Fruit fly (Drosophila melanogaster) whole organism, embryonic: ENCODE data around the gene CG6340.

Experiments
- CG12769 ChIP-seq: fragments of 200-800 bp; sonication (Bioruptor generic); optimal IDR thresholded peaks from 2 replicates; lab custom pipeline; 2019; ENCODE audit warnings: missing biosample characterization, mild to moderate bottlenecking, missing genetic modification characterization, moderate library complexity
- CTCF ChIP-seq: fragments of 200-800 bp; sonication (Bioruptor generic); optimal IDR thresholded peaks from 2 replicates; lab custom pipeline; 2017; ENCODE audit warnings: missing biosample characterization, mild to moderate bottlenecking, missing genetic modification characterization, moderate library complexity
- scrt ChIP-seq: fragments of 200-800 bp; sonication (Bioruptor generic); optimal IDR thresholded peaks from 2 replicates; lab custom pipeline; 2018; ENCODE audit warnings: missing biosample characterization, mild to moderate bottlenecking, missing genetic modification characterization, moderate library complexity
- tio ChIP-seq: fragments of 200-800 bp; sonication (Bioruptor generic); optimal IDR thresholded peaks from 2 replicates; lab custom pipeline; 2017; ENCODE audit warnings: missing biosample characterization, missing genetic modification characterization, inconsistent platforms

DNA sequence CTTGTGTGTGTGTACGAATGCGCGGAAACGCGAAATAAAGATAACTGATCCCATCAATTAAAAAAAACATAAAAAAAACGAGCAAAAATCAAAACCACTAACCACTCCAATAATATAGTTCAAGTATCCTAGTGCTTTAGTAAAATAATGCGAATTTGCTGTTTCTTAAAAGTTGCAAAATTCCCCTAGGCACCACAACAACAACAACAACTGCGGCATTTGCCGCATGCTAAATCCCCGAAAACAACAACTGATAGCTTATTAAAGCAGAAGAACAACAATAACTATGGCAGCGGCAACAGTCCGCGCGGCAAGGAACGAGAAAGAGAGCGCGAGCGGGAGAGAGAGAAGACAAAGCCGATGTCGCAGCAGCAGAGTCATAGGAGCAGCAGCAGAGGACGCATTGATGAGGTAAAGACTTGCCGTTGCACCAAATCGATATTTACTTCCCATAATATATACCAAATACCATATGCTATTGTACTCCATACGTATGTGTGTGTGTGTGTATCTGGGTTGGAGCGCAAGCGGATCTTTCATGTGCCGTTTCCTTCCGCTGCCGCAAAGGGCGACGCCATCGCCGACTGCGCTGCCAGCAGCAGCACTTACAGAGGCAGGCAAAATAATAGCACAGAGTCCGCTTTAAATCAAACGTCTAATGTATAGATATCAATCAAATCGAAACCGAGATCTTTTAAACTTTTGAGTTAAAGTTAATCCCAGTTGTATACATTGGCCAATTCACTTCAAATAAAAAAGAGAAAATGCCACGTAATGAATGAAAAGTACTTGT lies 1.0 kb downstream of the CG6340 start:
- TF ChIP-seq scrt (GFP tag; lab: Kevin White, UChicago): no peak
- TF ChIP-seq CTCF (GFP tag; lab: Kevin White, UChicago): no peak
- TF ChIP-seq tio (GFP tag; lab: Kevin White, UChicago): no peak
- no peak for TF ChIP-seq CG12769 (tag; lab: Kevin White, UChicago)
